Worm (Caenorhabditis elegans) whole organism, early embryonic: ENCODE results near the gene sftb-2.

ENCODE experiments used
- B0310.2 ChIP-seq: sonication (generic microtip); optimal IDR thresholded peaks from 2 replicates; lab custom pipeline; 2016; ENCODE audit warnings: mild to moderate bottlenecking, missing genetic modification characterization, missing compliant biosample characterization
- F13C5.2 ChIP-seq: sonication (generic microtip); optimal IDR thresholded peaks from 2 replicates; lab custom pipeline; 2017; ENCODE audit warnings: mild to moderate bottlenecking, missing genetic modification characterization, inconsistent platforms, missing compliant biosample characterization
- ama-1 ChIP-seq: fragments of 150-350 bp; optimal IDR thresholded peaks from 2 replicates; lab custom pipeline; 2014
- ceh-13 ChIP-seq: fragments of 200-800 bp; sonication (Bioruptor generic); optimal IDR thresholded peaks from 2 replicates; lab custom pipeline; 2018; ENCODE audit warnings: mild to moderate bottlenecking, missing genetic modification characterization, missing compliant biosample characterization
- ets-7 ChIP-seq: sonication (generic microtip); optimal IDR thresholded peaks from 2 replicates; lab custom pipeline; 2016; ENCODE audit warnings: missing genotype, missing genetic modification characterization, missing compliant biosample characterization
- flt-1 ChIP-seq: fragments of 200-800 bp; sonication (Bioruptor generic); IDR thresholded peaks from 2 replicates; pipeline ENCODE4 v1.3.6; 2022; ENCODE audit warnings: missing genetic modification characterization, missing compliant biosample characterization
- hmbx-1 ChIP-seq: sonication (generic microtip); optimal IDR thresholded peaks from 2 replicates; lab custom pipeline; 2016; ENCODE audit warnings: mild to moderate bottlenecking, missing genetic modification characterization, missing compliant biosample characterization
- hnd-1 ChIP-seq: sonication (generic microtip); optimal IDR thresholded peaks from 2 replicates; lab custom pipeline; 2016; ENCODE audit warnings: missing genetic modification characterization, missing compliant biosample characterization
- pes-1 ChIP-seq: fragments of 200-800 bp; sonication (Bioruptor generic); IDR thresholded peaks from 2 replicates; pipeline ENCODE4 v1.3.6; 2022; ENCODE audit warnings: missing genetic modification reagents, missing genetic modification characterization, missing compliant biosample characterization
- sea-1 ChIP-seq: fragments of 200-800 bp; sonication (Bioruptor generic); conservative IDR thresholded peaks from 2 replicates; pipeline ENCODE4 v1.3.6; 2022; ENCODE audit warnings: missing genetic modification characterization, missing compliant biosample characterization
- tbx-37 ChIP-seq: fragments of 200-800 bp; sonication (Bioruptor generic); conservative IDR thresholded peaks from 2 replicates; pipeline ENCODE4 v1.3.6; 2022; ENCODE audit warnings: missing genetic modification reagents, missing genetic modification characterization, missing compliant biosample characterization

ce11 chrV:172110-172509, 44.1 kb downstream of the sftb-2 start, which contains the start of gene cfap-36:
- TF ChIP-seq ama-1 (lab: Kevin White, UChicago) (no peak), F13C5.2 (tag; lab: Kevin White, UChicago) (no peak), ceh-13 (GFP tag; lab: Kevin White, UChicago) (no peak), flt-1 (GFP tag; lab: Robert Waterston, UW) (no peak), sea-1 (GFP tag; lab: Robert Waterston, UW) (no peak), B0310.2 (no peak), ets-7 (tag; lab: Kevin White, UChicago) (no peak), pes-1 (GFP tag; lab: Robert Waterston, UW) (no peak), hnd-1 (tag; lab: Kevin White, UChicago) (no peak), hmbx-1 (no peak), tbx-37 (GFP tag; lab: Robert Waterston, UW) (no peak)
